Worm (Caenorhabditis elegans) whole organism, early embryonic: ENCODE data around the gene clec-207.

ENCODE experiments used
- B0310.2 ChIP-seq: sonication (generic microtip); optimal IDR thresholded peaks from 2 replicates; lab custom pipeline; 2016; ENCODE audit warnings: mild to moderate bottlenecking, missing genetic modification characterization, missing compliant biosample characterization
- F13C5.2 ChIP-seq: sonication (generic microtip); optimal IDR thresholded peaks from 2 replicates; lab custom pipeline; 2017; ENCODE audit warnings: mild to moderate bottlenecking, missing genetic modification characterization, inconsistent platforms, missing compliant biosample characterization
- ama-1 ChIP-seq: fragments of 150-350 bp; optimal IDR thresholded peaks from 2 replicates; lab custom pipeline; 2014
- flt-1 ChIP-seq: fragments of 200-800 bp; sonication (Bioruptor generic); IDR thresholded peaks from 2 replicates; pipeline ENCODE4 v1.3.6; 2022; ENCODE audit warnings: missing genetic modification characterization, missing compliant biosample characterization
- hmg-4 ChIP-seq: fragments of 200-800 bp; sonication (Bioruptor generic); optimal IDR thresholded peaks from 2 replicates; lab custom pipeline; 2018; ENCODE audit warnings: mild to moderate bottlenecking, missing genetic modification characterization, missing compliant biosample characterization
- sea-1 ChIP-seq: fragments of 200-800 bp; sonication (Bioruptor generic); conservative IDR thresholded peaks from 2 replicates; pipeline ENCODE4 v1.3.6; 2022; ENCODE audit warnings: missing genetic modification characterization, missing compliant biosample characterization
- tbx-11 ChIP-seq: fragments of 200-800 bp; sonication (Bioruptor generic); IDR thresholded peaks from 2 replicates; pipeline ENCODE4 v1.3.6; 2022; ENCODE audit warnings: missing genetic modification characterization, missing compliant biosample characterization

DNA sequence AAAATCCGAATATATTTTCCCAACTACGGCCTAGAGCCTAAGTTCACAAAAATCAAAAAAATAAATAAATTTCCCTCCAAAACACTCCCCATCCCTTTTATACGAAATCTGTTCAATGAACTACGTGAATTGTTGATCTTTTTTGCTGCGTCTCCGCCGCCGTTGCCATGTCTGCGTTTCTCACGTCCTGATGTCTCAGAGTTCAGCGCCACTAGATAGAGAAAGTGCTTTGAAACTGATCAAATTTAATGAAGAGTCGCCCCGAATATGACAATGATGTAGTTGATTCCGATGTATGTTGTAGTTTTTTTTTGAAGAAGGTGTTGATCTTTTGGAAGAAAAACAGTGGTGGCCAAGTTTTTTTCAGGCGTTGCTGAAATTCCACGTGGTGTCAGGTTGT is 41.6 kb upstream of the clec-207 start:
- TF ChIP-seq ama-1 (lab: Kevin White, UChicago) (no peak), tbx-11 (GFP tag; lab: Robert Waterston, UW) (no peak), F13C5.2 (no peak), flt-1 (no peak), B0310.2 (tag; lab: Kevin White, UChicago) (no peak), hmg-4 (GFP tag; lab: Kevin White, UChicago) (no peak), sea-1 (GFP tag; lab: Robert Waterston, UW) (no peak)
